Worm (Caenorhabditis elegans): ENCODE data around the gene folt-2.

Gene folt-2

DNA sequence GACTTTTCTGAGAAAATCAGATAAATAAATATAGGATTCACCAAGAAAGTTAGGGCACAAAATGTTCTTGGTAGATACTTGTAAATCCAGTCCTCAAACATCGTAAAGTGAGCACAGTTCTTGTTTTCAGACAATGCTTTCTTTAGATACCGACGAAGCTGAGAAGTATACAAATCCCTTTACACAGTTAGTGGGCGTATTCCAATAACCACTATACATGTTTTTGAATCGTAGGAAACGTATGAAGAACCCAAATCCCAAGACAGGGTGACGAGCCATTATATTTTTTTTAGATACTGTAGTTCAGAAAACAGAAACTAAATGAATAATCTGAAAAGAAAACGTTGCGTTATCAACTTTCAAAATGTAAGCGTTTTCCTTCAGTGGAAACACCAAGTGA, 29.6 kb downstream of the folt-2 start, which contains the start of gene srj-44:
srj-44 (minus strand) TSS at position 101 of the 400 bp plus-strand sequence.
- no peak for TF ChIP-seq unc-62 (GFP tag; optimal IDR thresholded peaks at IDR 0.05)

DNA sequence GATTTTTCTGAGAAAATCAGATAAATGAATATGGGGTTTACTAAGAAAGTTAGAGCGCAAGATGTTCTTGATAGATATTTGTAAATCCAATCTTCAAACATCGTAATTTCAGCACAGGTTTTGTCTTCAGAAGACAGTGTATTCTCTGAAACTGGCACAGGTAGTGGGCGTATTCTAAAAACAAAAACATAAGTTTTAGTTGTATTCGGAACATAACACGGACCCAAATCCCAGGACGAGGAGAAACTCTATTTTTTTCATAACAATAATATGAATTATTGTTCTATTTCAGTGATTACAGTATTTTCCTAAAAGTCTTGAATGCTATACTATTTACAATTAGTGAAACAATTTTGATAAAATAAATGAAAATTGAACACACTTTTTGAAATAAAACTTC, 38.9 kb downstream of the folt-2 start, which contains the start of gene srj-45:
srj-45 (minus strand) TSS at position 101 of the 400 bp plus-strand sequence.
- TF ChIP-seq unc-62 (GFP tag; optimal IDR thresholded peaks at IDR 0.05), result no peak

DNA sequence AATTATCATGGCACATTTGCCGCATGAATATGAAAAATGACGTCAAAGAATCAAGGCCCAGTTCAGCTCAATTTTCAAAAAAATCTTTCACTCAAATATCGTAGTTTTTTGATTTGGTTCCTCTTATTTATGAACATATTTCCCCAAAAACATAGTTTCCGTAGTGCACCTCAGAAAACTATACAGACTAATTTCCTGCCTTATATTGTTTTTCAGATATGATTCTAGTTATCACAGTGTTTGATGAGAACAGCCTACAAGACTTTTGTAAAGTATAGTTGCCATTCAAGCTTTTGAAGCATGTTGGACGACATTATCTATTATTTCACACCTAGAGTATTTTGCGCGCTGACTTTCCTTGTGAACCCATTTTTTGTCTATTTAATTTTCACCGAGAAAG, 42.7 kb downstream of the folt-2 start, which contains the start of gene srj-50:
srj-50 (plus strand) TSS at position 301 of the 400 bp plus-strand sequence.
- no peak for TF ChIP-seq unc-62 (GFP tag; optimal IDR thresholded peaks at IDR 0.05)

DNA sequence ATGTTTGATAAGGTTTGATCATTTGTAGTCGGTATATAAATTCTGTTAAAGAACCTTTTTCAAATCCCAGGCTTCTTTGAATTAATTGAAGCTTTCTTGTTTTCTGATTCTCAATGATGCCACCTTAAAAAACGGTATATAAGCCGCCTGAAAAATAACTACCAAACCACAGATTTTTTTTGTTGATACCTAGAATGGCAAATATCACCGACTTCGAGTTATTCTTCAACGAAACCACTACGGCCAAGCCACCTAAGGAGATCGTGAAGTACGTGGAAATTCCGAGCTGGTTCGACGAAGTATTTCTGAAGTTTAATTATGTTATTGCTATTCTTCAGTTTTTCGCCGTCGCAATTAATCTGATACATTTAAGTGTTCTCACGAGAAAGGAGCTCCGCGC, 44.6 kb downstream of the folt-2 start, which contains the start of gene srw-2:
srw-2 (plus strand) TSS at position 62 of the 400 bp plus-strand sequence.
- no peak for TF ChIP-seq unc-62 (GFP tag; optimal IDR thresholded peaks at IDR 0.05)

DNA sequence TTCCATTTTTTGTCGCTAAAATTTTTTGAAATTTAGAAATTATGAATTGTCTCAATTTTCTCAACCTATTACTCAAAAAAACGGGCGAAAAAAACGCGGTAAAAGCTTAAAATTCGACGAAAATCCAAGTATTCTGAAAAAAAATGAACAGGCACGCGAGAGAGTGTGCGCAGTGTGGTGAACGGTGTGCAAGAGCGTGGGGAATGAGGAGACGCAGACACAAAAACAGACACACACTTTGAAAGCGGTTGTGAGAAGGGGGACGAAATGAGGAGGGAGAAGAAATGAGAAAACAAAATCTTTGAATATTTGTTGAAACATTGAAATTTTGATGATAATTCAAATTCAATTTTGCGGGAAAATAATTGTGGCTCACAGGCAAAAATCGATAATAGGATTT, 48.6 kb downstream of the folt-2 start, which contains the start of gene T03D3.5:
T03D3.5 (minus strand) TSS at position 21 of the 400 bp plus-strand sequence.
- TF ChIP-seq unc-62 (GFP tag; optimal IDR thresholded peaks at IDR 0.05), result no peak

DNA sequence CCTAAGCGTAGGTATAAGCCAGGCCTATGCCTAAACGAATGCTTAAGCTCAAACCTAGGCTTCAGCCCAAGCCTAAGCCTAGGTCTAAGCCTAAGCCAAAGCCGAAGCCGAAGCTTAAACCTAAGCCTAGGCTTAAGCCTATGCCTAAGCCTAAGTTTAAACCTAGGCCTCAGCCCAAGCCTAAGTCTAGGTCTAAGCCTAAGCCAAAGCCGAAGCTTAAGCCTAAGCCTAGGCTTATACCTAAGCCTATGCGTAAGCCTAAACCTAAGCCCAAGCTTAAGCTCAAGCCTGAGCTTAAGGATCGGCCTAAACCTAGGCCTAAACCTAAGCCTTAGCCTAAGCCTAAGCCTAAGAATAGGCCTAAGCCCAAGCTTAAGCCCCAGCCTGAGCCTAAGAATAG, 49.4 kb downstream of the folt-2 start:
- TF ChIP-seq unc-62 (GFP tag; optimal IDR thresholded peaks at IDR 0.05), result no peak

Measured in whole organism, dauer.